Worm (Caenorhabditis elegans) whole organism, midembryonic: Measurements from ENCODE around the gene srw-4.

ENCODE experiments used
- ref-1 ChIP-seq: fragments of 200-800 bp; sonication (Bioruptor generic); conservative IDR thresholded peaks from 2 replicates; pipeline ENCODE4 v1.3.6; 2022; ENCODE audit warnings: missing genetic modification reagents, missing genetic modification characterization, missing compliant biosample characterization
- ztf-23 ChIP-seq: fragments of 200-800 bp; sonication (Bioruptor generic); IDR thresholded peaks from 2 replicates; pipeline ENCODE4 v1.3.6; 2022; ENCODE audit warnings: missing genetic modification reagents, missing genetic modification characterization, missing compliant biosample characterization
- ztf-29 ChIP-seq: fragments of 200-800 bp; sonication (Bioruptor generic); IDR thresholded peaks from 2 replicates; pipeline ENCODE4 v1.3.6; 2022; ENCODE audit warnings: missing genetic modification reagents, missing genetic modification characterization, missing compliant biosample characterization

- TF ChIP-seq ref-1 (no peak), ztf-23 (GFP tag; lab: Robert Waterston, UW) (no peak), ztf-29 (GFP tag; lab: Robert Waterston, UW) (no peak)
These were observed 316 bp downstream of the srw-4 start for ce11 chrV:2888265-2888664.
